Worm (Caenorhabditis elegans) whole organism, mixed stage, embryonic: ENCODE results near the gene Y17D7B.10.

Experiments used
- blmp-1 ChIP-seq: fragments of 150-350 bp; optimal IDR thresholded peaks from 2 replicates; lab custom pipeline; 2014; ENCODE audit warnings: missing biosample characterization, missing genetic modification characterization
- ceh-43 ChIP-seq: fragments of 200-800 bp; sonication (Bioruptor generic); optimal IDR thresholded peaks from 2 replicates; lab custom pipeline; 2018; ENCODE audit warnings: mild to moderate bottlenecking, missing genetic modification characterization, moderate library complexity, missing compliant biosample characterization
- elt-1 ChIP-seq: sonication (generic microtip); optimal IDR thresholded peaks from 2 replicates; lab custom pipeline; 2017; ENCODE audit warnings: missing genetic modification characterization, mild to moderate bottlenecking, missing compliant biosample characterization, antibody characterized with exemption, moderate library complexity, borderline replicate concordance; ENCODE audit not compliant: insufficient read depth
- hlh-1 ChIP-seq: fragments of 150-350 bp; optimal IDR thresholded peaks from 2 replicates; lab custom pipeline; 2014; ENCODE audit warnings: missing biosample characterization, missing genetic modification reagents, missing genetic modification characterization
- lin-13 ChIP-seq: fragments of 150-350 bp; optimal IDR thresholded peaks from 2 replicates; lab custom pipeline; 2014; ENCODE audit warnings: missing biosample characterization, missing genetic modification characterization
- lsy-2 ChIP-seq: fragments of 150-350 bp; optimal IDR thresholded peaks from 2 replicates; lab custom pipeline; 2014; ENCODE audit warnings: missing biosample characterization, missing genetic modification characterization
- mab-5 ChIP-seq: fragments of 150-350 bp; optimal IDR thresholded peaks from 2 replicates; lab custom pipeline; 2014; ENCODE audit warnings: missing biosample characterization, missing genetic modification characterization
- mls-2 ChIP-seq: sonication (generic microtip); optimal IDR thresholded peaks from 2 replicates; lab custom pipeline; 2016; ENCODE audit warnings: mild to moderate bottlenecking, missing genetic modification characterization, moderate library complexity, missing compliant biosample characterization
- nhr-12 ChIP-seq: fragments of 150-350 bp; optimal IDR thresholded peaks from 2 replicates; lab custom pipeline; 2014; ENCODE audit warnings: missing biosample characterization, missing genetic modification characterization
- nhr-237 ChIP-seq: fragments of 150-350 bp; optimal IDR thresholded peaks from 2 replicates; lab custom pipeline; 2014; ENCODE audit warnings: missing biosample characterization, missing genetic modification characterization
- nhr-76 ChIP-seq: sonication (generic microtip); optimal IDR thresholded peaks from 2 replicates; lab custom pipeline; 2017; ENCODE audit warnings: missing biosample characterization, missing genetic modification characterization
- pha-4 ChIP-seq: fragments of 150-350 bp; optimal IDR thresholded peaks from 2 replicates; lab custom pipeline; 2018; ENCODE audit warnings: missing biosample characterization, missing genetic modification reagents, missing genetic modification characterization
- unc-39 ChIP-seq: fragments of 150-350 bp; optimal IDR thresholded peaks from 2 replicates; lab custom pipeline; 2014; ENCODE audit warnings: missing biosample characterization, missing genetic modification characterization
- unc-62 ChIP-seq: fragments of 150-350 bp; optimal IDR thresholded peaks from 2 replicates; lab custom pipeline; 2014; ENCODE audit warnings: missing biosample characterization, missing genetic modification reagents, missing genetic modification characterization

ce11 chrV:18776245-18776737 lies 7.2 kb upstream of the Y17D7B.10 start, which contains the start of gene Y17D7B.4:
- TF ChIP-seq nhr-12 (tag; lab: Kevin White, UChicago): no peak
- TF ChIP-seq mls-2 (tag; lab: Kevin White, UChicago): no peak
- TF ChIP-seq nhr-76 (tag; lab: Kevin White, UChicago): no peak
- no peak for TF ChIP-seq lin-13 (tag; lab: Kevin White, UChicago)
- TF ChIP-seq ceh-43 (GFP tag; lab: Kevin White, UChicago): no peak
- TF ChIP-seq blmp-1 (tag; lab: Kevin White, UChicago): no peak
- no peak for TF ChIP-seq unc-62
- TF ChIP-seq elt-1: no peak
- no peak for TF ChIP-seq hlh-1 (tag; lab: Kevin White, UChicago)
- TF ChIP-seq nhr-237 (tag; lab: Kevin White, UChicago): no peak
- no peak for TF ChIP-seq pha-4 (tag; lab: Kevin White, UChicago)
- no peak for TF ChIP-seq unc-39 (tag; lab: Kevin White, UChicago)
- no peak for TF ChIP-seq mab-5
- TF ChIP-seq lsy-2 (tag; lab: Kevin White, UChicago): no peak
